Fruit fly (Drosophila melanogaster): ENCODE data around the gene Gs1.
A peak's percentile ranks its signal among the peaks of the same experiment; 100 is the strongest.

The Gs1 gene

dm6 chr2L:175727-176126 is 43.9 kb downstream of the Gs1 start:
- TF ChIP-seq CG9705 (GFP tag; optimal IDR thresholded peaks at IDR 0.05) (no peak), GATAd (GFP tag; optimal IDR thresholded peaks at IDR 0.05) (no peak), Jra (GFP tag; optimal IDR thresholded peaks at IDR 0.05) (no peak), CrebA (GFP tag; optimal IDR thresholded peaks at IDR 0.05; ENCODE audit: borderline replicate concordance) (no peak), h (GFP tag; optimal IDR thresholded peaks at IDR 0.05) (no peak), N (GFP tag; optimal IDR thresholded peaks at IDR 0.05) (no peak), jim (GFP tag; optimal IDR thresholded peaks at IDR 0.05) (no peak), Mio (GFP tag; optimal IDR thresholded peaks at IDR 0.05) (no peak), dl (GFP tag; optimal IDR thresholded peaks at IDR 0.05; ENCODE audit: insufficient read depth in 1 of 2, partially characterized antibody in 2 of 2) (no peak)

- no peak for TF ChIP-seq Abd-B (GFP tag; optimal IDR thresholded peaks at IDR 0.05)
- TF ChIP-seq Hnf4 (GFP tag; optimal IDR thresholded peaks at IDR 0.05), result no peak
- no peak for TF ChIP-seq CrebA (GFP tag; optimal IDR thresholded peaks at IDR 0.05; ENCODE audit: borderline replicate concordance)
- TF ChIP-seq usp (GFP tag; optimal IDR thresholded peaks at IDR 0.05), result no peak
Measured at dm6 chr2L:179119-179518, 47.2 kb downstream of the Gs1 start.

dm6 chr2L:181020-181419 is 49.1 kb downstream of the Gs1 start:
- no peak for TF ChIP-seq tai (GFP tag; optimal IDR thresholded peaks at IDR 0.05)
- no peak for TF ChIP-seq h (GFP tag; optimal IDR thresholded peaks at IDR 0.05)
- TF ChIP-seq sv (GFP tag; optimal IDR thresholded peaks at IDR 0.05), result no peak
- TF ChIP-seq brk (GFP tag; optimal IDR thresholded peaks at IDR 0.05), result no peak
- peak; percentile 58 for TF ChIP-seq fru (GFP tag; optimal IDR thresholded peaks at IDR 0.05)
- no peak for TF ChIP-seq psq (GFP tag; optimal IDR thresholded peaks at IDR 0.05)
- no peak for TF ChIP-seq Hr83 (GFP tag; optimal IDR thresholded peaks at IDR 0.05; ENCODE audit: poor library complexity, severe bottlenecking)

- TF ChIP-seq Sp1 (GFP tag; optimal IDR thresholded peaks at IDR 0.05) (peak; percentile 32), sage (GFP tag; optimal IDR thresholded peaks at IDR 0.05) (peak; percentile 60), h (GFP tag; optimal IDR thresholded peaks at IDR 0.05) (no peak), Rel (GFP tag; optimal IDR thresholded peaks at IDR 0.05) (peak; percentile 54), Rel (tag; optimal IDR thresholded peaks at IDR 0.05) (no peak), psq (GFP tag; optimal IDR thresholded peaks at IDR 0.05) (peak; percentile 95), N (GFP tag; optimal IDR thresholded peaks at IDR 0.05) (peak; percentile 19), tai (GFP tag; optimal IDR thresholded peaks at IDR 0.05) (no peak), Dfd (GFP tag; optimal IDR thresholded peaks at IDR 0.05) (no peak), OdsH (GFP tag; optimal IDR thresholded peaks at IDR 0.05) (peak; percentile 10), jim (GFP tag; optimal IDR thresholded peaks at IDR 0.05) (no peak)
Measured at dm6 chr2L:182360-183144, 50.7 kb downstream of the Gs1 start.

All from whole organism, wandering third instar larva.